Worm (Caenorhabditis elegans): Measurements from ENCODE around the gene C14C11.4.
A peak's percentile ranks its signal among the peaks of the same experiment; 100 is the strongest.

The C14C11.4 gene

DNA sequence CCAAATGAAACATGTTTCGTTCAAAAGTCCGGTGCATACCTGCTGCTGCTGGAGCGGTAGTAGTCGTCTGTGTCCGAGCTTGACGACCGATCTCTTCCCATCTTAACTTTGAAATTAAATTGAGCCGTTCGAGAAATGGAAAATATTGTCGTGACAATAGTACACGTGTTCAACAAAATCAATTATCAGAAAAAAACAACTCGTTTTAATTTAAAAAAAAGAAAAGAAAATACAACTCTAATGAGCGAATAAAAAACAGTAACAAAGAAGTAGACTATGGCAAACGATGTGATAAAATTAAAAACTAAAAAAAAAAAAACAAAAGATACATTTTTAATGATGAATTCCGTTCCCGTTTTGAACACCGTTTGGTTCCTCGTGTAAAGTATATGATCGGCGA is 35.1 kb downstream of the C14C11.4 start, which contains the start of gene prp-39:
TSS of gene prp-39 (minus strand) at position 101 of the 400 bp plus-strand sequence.
- 0 out of 2 replicates have a peak, but pooled peaks have one; percentile 32 for TF ChIP-seq B0336.3 (GFP tag; IDR thresholded peaks at IDR 0.05)
- no peak for TF ChIP-seq F57C9.4 (tag; optimal IDR thresholded peaks at IDR 0.05)
- TF ChIP-seq Y53G8AR.9 (GFP tag; conservative IDR thresholded peaks at IDR 0.05) = peak; percentile 22; the same call in 1 of the 2 replicates

DNA sequence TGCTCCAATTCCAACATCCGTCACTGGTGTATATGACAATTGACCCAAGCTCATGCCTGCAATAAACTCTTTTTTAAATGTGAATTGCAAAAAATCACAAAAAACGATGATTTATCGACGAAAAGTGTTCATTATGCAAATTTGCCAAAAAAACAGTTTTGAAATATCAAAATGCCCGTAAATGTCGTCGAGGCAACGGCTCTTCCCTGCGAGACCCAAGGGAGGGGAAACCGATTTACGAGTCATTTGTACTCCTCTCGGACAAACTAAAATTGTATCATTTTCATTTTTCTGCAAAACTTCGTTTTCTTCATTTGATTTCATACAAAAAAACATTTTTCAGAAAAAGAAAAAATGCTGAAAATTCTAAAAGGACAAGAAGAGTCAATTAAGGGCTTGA is 37.1 kb downstream of the C14C11.4 start, which contains the start of the genes hmgs-1 and F25B4.4:
TSS of gene hmgs-1 (minus strand) at position 56 of the 400 bp plus-strand sequence.
TSS of gene F25B4.4 (plus strand) at position 340 of the 400 bp plus-strand sequence.
- TF ChIP-seq F37B4.10 (GFP tag; IDR thresholded peaks at IDR 0.05) = no peak
- TF ChIP-seq F10E7.11 (tag; optimal IDR thresholded peaks at IDR 0.05) = no peak
- TF ChIP-seq lsy-27 (tag; optimal IDR thresholded peaks at IDR 0.05; ENCODE audit: borderline replicate concordance, insufficient read depth) = no peak
- peak; percentile 55 for TF ChIP-seq efl-1 (GFP tag; optimal IDR thresholded peaks at IDR 0.05)
- no peak for TF ChIP-seq ztf-3 (GFP tag; optimal IDR thresholded peaks at IDR 0.05)
- TF ChIP-seq mes-4 (tag; optimal IDR thresholded peaks at IDR 0.05) = no peak
- TF ChIP-seq tbx-9 (tag; optimal IDR thresholded peaks at IDR 0.05; ENCODE audit: borderline replicate concordance) = no peak
- TF ChIP-seq F23B12.7 (tag; optimal IDR thresholded peaks at IDR 0.05; ENCODE audit: insufficient read depth) = peak; percentile 83
- peak; percentile 75 for TF ChIP-seq ceh-91 (GFP tag; IDR thresholded peaks at IDR 0.05)
- TF ChIP-seq dpff-1 (tag; optimal IDR thresholded peaks at IDR 0.05) = no peak
- TF ChIP-seq nfya-2 (GFP tag; IDR thresholded peaks at IDR 0.05) = no peak
- no peak for TF ChIP-seq sdz-38 (tag; optimal IDR thresholded peaks at IDR 0.05)
- no peak for TF ChIP-seq akir-1 (GFP tag; optimal IDR thresholded peaks at IDR 0.05)
- no peak for TF ChIP-seq ceh-58 (GFP tag; IDR thresholded peaks at IDR 0.05)
- no peak for TF ChIP-seq F39B2.1 (GFP tag; IDR thresholded peaks at IDR 0.05)
- TF ChIP-seq Y79H2A.3 (GFP tag; conservative IDR thresholded peaks at IDR 0.05) = no peak
- TF ChIP-seq ceh-40 (GFP tag; IDR thresholded peaks at IDR 0.05) = no peak
- TF ChIP-seq ztf-18 (tag; optimal IDR thresholded peaks at IDR 0.05) = peak; percentile 38
- no peak for TF ChIP-seq ztf-25 (GFP tag; IDR thresholded peaks at IDR 0.05)
- TF ChIP-seq lin-26 (GFP tag; IDR thresholded peaks at IDR 0.05) = 0 out of 2 replicates have a peak, but pooled peaks have one; percentile 20
- no peak for TF ChIP-seq bed-2 (GFP tag; IDR thresholded peaks at IDR 0.05)
- TF ChIP-seq madf-6 (GFP tag; IDR thresholded peaks at IDR 0.05) = peak; percentile 83
- no peak for TF ChIP-seq ztf-26 (tag; optimal IDR thresholded peaks at IDR 0.05)
- TF ChIP-seq ccch-3 (GFP tag; optimal IDR thresholded peaks at IDR 0.05) = no peak
- TF ChIP-seq C06A6.2 (GFP tag; conservative IDR thresholded peaks at IDR 0.05) = peak; percentile 50; the same call in 1 of the 2 replicates
- no peak for TF ChIP-seq F22D6.2 (tag; optimal IDR thresholded peaks at IDR 0.05)
- TF ChIP-seq hlh-12 (tag; optimal IDR thresholded peaks at IDR 0.05) = no peak
- TF ChIP-seq D2030.7 (GFP tag; IDR thresholded peaks at IDR 0.05) = peak; percentile 68
- TF ChIP-seq F52B5.7 (tag; optimal IDR thresholded peaks at IDR 0.05) = no peak
- no peak for TF ChIP-seq rec-8 (tag; optimal IDR thresholded peaks at IDR 0.05)
- no peak for TF ChIP-seq rpc-1 (optimal IDR thresholded peaks at IDR 0.05)
- no peak for TF ChIP-seq rpc-1 (tag; optimal IDR thresholded peaks at IDR 0.05)
- TF ChIP-seq nhr-179 (tag; optimal IDR thresholded peaks at IDR 0.05) = no peak
- TF ChIP-seq attf-6 (GFP tag; IDR thresholded peaks at IDR 0.05) = no peak
- TF ChIP-seq madf-10 (tag; optimal IDR thresholded peaks at IDR 0.05) = peak; percentile 8
- no peak for TF ChIP-seq ama-1 (optimal IDR thresholded peaks at IDR 0.05)
- peak in 1 of 2 experiments; percentile 63 for TF ChIP-seq ama-1 (GFP tag; optimal IDR thresholded peaks at IDR 0.05)
- TF ChIP-seq egl-18 (GFP tag; IDR thresholded peaks at IDR 0.05) = no peak
- peak; percentile 77 for TF ChIP-seq tlf-1 (GFP tag; optimal IDR thresholded peaks at IDR 0.05)
- TF ChIP-seq K11D2.4 (GFP tag; IDR thresholded peaks at IDR 0.05) = no peak
- no peak for TF ChIP-seq T07F8.4 (tag; optimal IDR thresholded peaks at IDR 0.05)
- TF ChIP-seq hrde-1 (tag; optimal IDR thresholded peaks at IDR 0.05; ENCODE audit: borderline replicate concordance) = no peak
- TF ChIP-seq zim-3 (tag; optimal IDR thresholded peaks at IDR 0.05) = no peak
- TF ChIP-seq nhr-120 (GFP tag; IDR thresholded peaks at IDR 0.05) = no peak
- peak; percentile 63 for TF ChIP-seq ekl-4 (GFP tag; IDR thresholded peaks at IDR 0.05)
- no peak for TF ChIP-seq T26A5.8 (tag; optimal IDR thresholded peaks at IDR 0.05)
